Fruit fly (Drosophila melanogaster): ENCODE results near the gene CG14143.

Gene CG14143

dm6 chr3L:11091943-11092609, 42.7 kb upstream of the CG14143 start:
- TF ChIP-seq lola (GFP tag; optimal IDR thresholded peaks at IDR 0.05), result no peak
- peak; percentile 86 for TF ChIP-seq Hnf4 (GFP tag; optimal IDR thresholded peaks at IDR 0.05)
- TF ChIP-seq Hr83 (GFP tag; optimal IDR thresholded peaks at IDR 0.05; ENCODE audit: poor library complexity, severe bottlenecking), result peak; percentile 83
- peak; percentile 58 for TF ChIP-seq CG32264 (GFP tag; optimal IDR thresholded peaks at IDR 0.05)
- TF ChIP-seq CrebA (GFP tag; optimal IDR thresholded peaks at IDR 0.05; ENCODE audit: borderline replicate concordance), result no peak
- no peak for TF ChIP-seq Dfd (GFP tag; optimal IDR thresholded peaks at IDR 0.05)
- TF ChIP-seq HLH106 (tag; optimal IDR thresholded peaks at IDR 0.05), result peak; percentile 44
- TF ChIP-seq psq (GFP tag; optimal IDR thresholded peaks at IDR 0.05), result peak; percentile 95
- no peak for TF ChIP-seq N (GFP tag; optimal IDR thresholded peaks at IDR 0.05)
- peak; percentile 78 for TF ChIP-seq Jra (GFP tag; optimal IDR thresholded peaks at IDR 0.05)
- TF ChIP-seq woc (GFP tag; optimal IDR thresholded peaks at IDR 0.05), result peak; percentile 64
- TF ChIP-seq tai (GFP tag; optimal IDR thresholded peaks at IDR 0.05), result peak; percentile 85
- no peak for TF ChIP-seq usp (GFP tag; optimal IDR thresholded peaks at IDR 0.05)
- no peak for TF ChIP-seq Abd-B (GFP tag; optimal IDR thresholded peaks at IDR 0.05)
- TF ChIP-seq fru (GFP tag; optimal IDR thresholded peaks at IDR 0.05), result peak; percentile 73
- TF ChIP-seq Rel (GFP tag; optimal IDR thresholded peaks at IDR 0.05), result no peak
- peak; percentile 57 for TF ChIP-seq Rel (tag; optimal IDR thresholded peaks at IDR 0.05)
- peak; percentile 61 for TF ChIP-seq ey (GFP tag; optimal IDR thresholded peaks at IDR 0.05)
- no peak for TF ChIP-seq Myc (optimal IDR thresholded peaks at IDR 0.05)
- TF ChIP-seq rgr (GFP tag; optimal IDR thresholded peaks at IDR 0.05), result peak; percentile 90
- peak; percentile 74 for TF ChIP-seq OdsH (GFP tag; optimal IDR thresholded peaks at IDR 0.05)
- peak; percentile 66 for TF ChIP-seq jim (GFP tag; optimal IDR thresholded peaks at IDR 0.05)
- peak; percentile 89 for TF ChIP-seq h (GFP tag; optimal IDR thresholded peaks at IDR 0.05)
- TF ChIP-seq sage (GFP tag; optimal IDR thresholded peaks at IDR 0.05), result no peak
- no peak for TF ChIP-seq Vsx2 (GFP tag; optimal IDR thresholded peaks at IDR 0.05; ENCODE audit: partially characterized antibody)
- TF ChIP-seq GATAd (GFP tag; optimal IDR thresholded peaks at IDR 0.05), result no peak
- no peak for TF ChIP-seq dl (GFP tag; optimal IDR thresholded peaks at IDR 0.05; ENCODE audit: insufficient read depth in 1 of 2, partially characterized antibody in 2 of 2)
- TF ChIP-seq dmrt93B (GFP tag; optimal IDR thresholded peaks at IDR 0.05), result peak; percentile 3
- peak; percentile 68 for TF ChIP-seq brk (GFP tag; optimal IDR thresholded peaks at IDR 0.05)
- TF ChIP-seq Sp1 (GFP tag; optimal IDR thresholded peaks at IDR 0.05), result peak; percentile 43
- TF ChIP-seq Mio (GFP tag; optimal IDR thresholded peaks at IDR 0.05), result no peak
- peak; percentile 14 for TF ChIP-seq sv (GFP tag; optimal IDR thresholded peaks at IDR 0.05)
- no peak for TF ChIP-seq Hr78 (GFP tag; optimal IDR thresholded peaks at IDR 0.05)
- peak; percentile 78 for TF ChIP-seq br (GFP tag; optimal IDR thresholded peaks at IDR 0.05)
- TF ChIP-seq dsf (GFP tag; optimal IDR thresholded peaks at IDR 0.05; ENCODE audit: borderline replicate concordance), result no peak
- peak; percentile 31 for TF ChIP-seq CG9705 (GFP tag; optimal IDR thresholded peaks at IDR 0.05)
- TF ChIP-seq Dif (GFP tag; optimal IDR thresholded peaks at IDR 0.05; ENCODE audit: partially characterized antibody), result peak; percentile 39
- TF ChIP-seq foxo (GFP tag; optimal IDR thresholded peaks at IDR 0.05), result peak in 1 of 2 experiments; percentile 88
- TF ChIP-seq pan (optimal IDR thresholded peaks at IDR 0.05), result no peak

- TF ChIP-seq N (GFP tag; optimal IDR thresholded peaks at IDR 0.05) (peak; percentile 5), psq (GFP tag; optimal IDR thresholded peaks at IDR 0.05) (peak; percentile 94), CG9705 (GFP tag; optimal IDR thresholded peaks at IDR 0.05) (no peak), tai (GFP tag; optimal IDR thresholded peaks at IDR 0.05) (no peak), Hr83 (GFP tag; optimal IDR thresholded peaks at IDR 0.05; ENCODE audit: poor library complexity, severe bottlenecking) (no peak), foxo (GFP tag; optimal IDR thresholded peaks at IDR 0.05) (no peak), rgr (GFP tag; optimal IDR thresholded peaks at IDR 0.05) (no peak)
These were observed 42.2 kb upstream of the CG14143 start for dm6 chr3L:11092610-11092961.

Measured in whole organism, wandering third instar larva.